Worm (Caenorhabditis elegans) whole organism, midembryonic: ENCODE results near the gene mrpl-42.

Source experiments
- T22C8.4 ChIP-seq: fragments of 200-800 bp; sonication (Bioruptor generic); IDR thresholded peaks from 2 replicates; pipeline ENCODE4 v1.3.6; 2022; ENCODE audit warnings: missing genetic modification characterization, missing compliant biosample characterization
- cog-1 ChIP-seq: sonication (generic microtip); optimal IDR thresholded peaks from 2 replicates; lab custom pipeline; 2016; ENCODE audit warnings: missing genetic modification characterization, missing compliant biosample characterization
- flt-1 ChIP-seq: fragments of 200-800 bp; sonication (Bioruptor generic); IDR thresholded peaks from 2 replicates; pipeline ENCODE4 v1.3.6; 2022; ENCODE audit warnings: missing genetic modification characterization, missing compliant biosample characterization
- klf-2 ChIP-seq: fragments of 200-800 bp; sonication (Bioruptor generic); conservative IDR thresholded peaks from 2 replicates; pipeline ENCODE4 v1.3.6; 2022; ENCODE audit warnings: missing genetic modification reagents, missing genetic modification characterization, missing compliant biosample characterization
- med-1 ChIP-seq: sonication (generic microtip); optimal IDR thresholded peaks from 2 replicates; lab custom pipeline; 2017; ENCODE audit warnings: missing genetic modification characterization, mild to moderate bottlenecking, missing compliant biosample characterization, antibody characterized with exemption, missing genetic modification reagents; ENCODE audit not compliant: insufficient read depth
- ref-1 ChIP-seq: fragments of 200-800 bp; sonication (Bioruptor generic); conservative IDR thresholded peaks from 2 replicates; pipeline ENCODE4 v1.3.6; 2022; ENCODE audit warnings: missing genetic modification reagents, missing genetic modification characterization, missing compliant biosample characterization
- tab-1 ChIP-seq: fragments of 200-800 bp; sonication (Bioruptor generic); IDR thresholded peaks from 2 replicates; pipeline ENCODE4 v1.3.6; 2022; ENCODE audit warnings: missing genetic modification characterization, missing compliant biosample characterization
- ztf-23 ChIP-seq: fragments of 200-800 bp; sonication (Bioruptor generic); IDR thresholded peaks from 2 replicates; pipeline ENCODE4 v1.3.6; 2022; ENCODE audit warnings: missing genetic modification reagents, missing genetic modification characterization, missing compliant biosample characterization
- ztf-29 ChIP-seq: fragments of 200-800 bp; sonication (Bioruptor generic); IDR thresholded peaks from 2 replicates; pipeline ENCODE4 v1.3.6; 2022; ENCODE audit warnings: missing genetic modification reagents, missing genetic modification characterization, missing compliant biosample characterization

Gene mrpl-42

DNA sequence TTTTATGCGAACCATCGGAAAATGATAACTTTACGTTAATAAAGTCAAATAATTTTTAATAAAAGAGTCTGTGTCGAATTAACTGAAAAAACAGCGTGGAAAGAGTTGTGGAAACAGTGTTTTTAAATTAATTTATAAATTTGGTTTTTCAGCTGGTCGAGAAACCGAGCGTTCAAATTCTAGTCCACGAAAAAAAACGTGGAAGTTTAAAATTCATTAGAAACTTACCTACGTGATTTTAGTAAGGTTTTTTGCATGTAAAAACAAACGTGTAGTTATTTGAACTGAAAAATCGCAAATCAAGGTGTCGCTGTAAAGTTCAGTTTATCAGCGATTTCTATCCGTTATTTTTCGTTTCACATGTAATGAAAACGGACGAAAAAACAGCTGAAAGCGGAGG, 15.8 kb downstream of the mrpl-42 start, which contains the start of gene mans-4:
TSS of gene mans-4 (minus strand) at position 101 of the 400 bp plus-strand sequence.
- no peak for TF ChIP-seq klf-2
- no peak for TF ChIP-seq ztf-23
- TF ChIP-seq T22C8.4 (GFP tag; lab: Robert Waterston, UW): no peak
- TF ChIP-seq tab-1 (GFP tag; lab: Robert Waterston, UW): no peak
- no peak for TF ChIP-seq flt-1
- no peak for TF ChIP-seq ref-1
- no peak for TF ChIP-seq cog-1 (tag; lab: Kevin White, UChicago)
- no peak for TF ChIP-seq med-1
- no peak for TF ChIP-seq ztf-29 (GFP tag; lab: Robert Waterston, UW)

ce11 chrIV:9074244-9074723, 20.0 kb downstream of the mrpl-42 start, which contains the start of gene mppb-1:
Gene mppb-1 (plus strand): TSS chrIV:9074673.
- TF ChIP-seq med-1 (no peak), ztf-29 (GFP tag; lab: Robert Waterston, UW) (no peak), T22C8.4 (GFP tag; lab: Robert Waterston, UW) (no peak), klf-2 (no peak), ref-1 (0 out of 2 replicates have a peak, but pooled peaks have one; percentile 30), tab-1 (GFP tag; lab: Robert Waterston, UW) (no peak), ztf-23 (peak; percentile 80), cog-1 (tag; lab: Kevin White, UChicago) (peak; percentile 23), flt-1 (no peak)

DNA sequence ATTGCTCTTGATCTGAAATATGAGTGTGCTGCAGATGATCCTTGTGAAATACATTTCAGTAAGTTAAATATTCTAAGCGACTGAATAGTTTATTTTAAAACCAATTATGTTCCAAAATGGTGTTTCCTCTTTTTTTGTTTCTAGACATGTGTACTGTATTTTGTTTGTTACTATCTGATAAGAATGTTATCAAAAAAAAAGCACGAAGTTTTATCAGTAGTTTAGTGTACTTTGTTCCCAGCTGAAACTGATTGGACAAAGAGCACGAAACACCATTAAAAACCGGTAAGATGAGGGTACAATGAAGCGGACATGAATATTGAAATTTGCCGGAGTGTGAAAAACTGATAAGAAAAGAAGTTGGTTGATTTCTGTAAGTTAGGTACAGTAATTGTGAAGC, 24.1 kb downstream of the mrpl-42 start:
- TF ChIP-seq med-1 (no peak), tab-1 (GFP tag; lab: Robert Waterston, UW) (no peak), flt-1 (no peak), T22C8.4 (GFP tag; lab: Robert Waterston, UW) (no peak), ztf-29 (GFP tag; lab: Robert Waterston, UW) (no peak), klf-2 (no peak), ztf-23 (no peak), cog-1 (tag; lab: Kevin White, UChicago) (no peak), ref-1 (no peak)

DNA sequence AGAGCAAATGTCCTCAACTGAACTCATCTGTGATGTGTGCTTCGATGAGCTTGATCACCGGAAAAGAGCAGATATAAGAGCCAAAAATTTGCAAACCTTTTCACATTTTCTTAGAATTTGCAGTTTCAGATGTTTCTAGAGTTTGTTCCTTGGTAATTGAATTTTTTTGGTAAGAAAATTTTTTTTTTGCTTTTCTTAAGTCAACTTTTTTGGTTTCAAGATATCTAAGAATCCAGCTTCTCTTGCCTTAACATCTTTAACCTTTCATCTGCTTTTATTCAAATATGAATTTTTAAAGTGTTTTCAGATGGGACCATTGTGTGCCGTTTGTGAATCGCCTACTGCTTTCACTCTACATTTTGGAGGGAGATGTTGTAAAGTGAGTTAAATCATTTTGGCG, 24.6 kb downstream of the mrpl-42 start, which contains the start of gene nhr-11:
TSS of gene nhr-11 (plus strand) at position 301 of the 400 bp plus-strand sequence.
- TF ChIP-seq tab-1 (GFP tag; lab: Robert Waterston, UW): no peak

- TF ChIP-seq flt-1: peak; percentile 34; the same call in 1 of the 2 replicates
Measured at ce11 chrIV:9067277-9068197, 26.7 kb downstream of the mrpl-42 start.

- TF ChIP-seq med-1 (no peak), klf-2 (no peak)
Measured at ce11 chrIV:9063518-9063917, 30.7 kb downstream of the mrpl-42 start.

DNA sequence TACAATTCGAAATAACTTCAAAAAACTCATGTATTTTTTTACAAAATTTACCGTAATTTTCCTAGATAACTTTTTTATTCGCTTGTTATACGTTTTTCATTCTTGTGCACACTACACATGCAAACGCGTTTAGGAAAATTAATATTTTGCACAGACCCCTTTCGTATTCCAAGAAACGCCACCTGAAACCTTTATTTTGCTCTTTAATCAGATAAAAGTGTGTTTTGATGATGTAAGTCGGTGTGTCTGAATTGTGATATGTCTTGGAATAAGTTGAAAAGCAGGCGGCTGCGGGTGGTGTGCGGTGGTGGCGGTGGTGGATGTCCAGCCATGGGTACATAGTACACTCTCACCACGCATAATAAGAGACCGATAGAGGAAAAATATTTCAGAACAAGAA, 40.9 kb downstream of the mrpl-42 start:
- TF ChIP-seq tab-1 (GFP tag; lab: Robert Waterston, UW): no peak
- no peak for TF ChIP-seq ref-1
- no peak for TF ChIP-seq flt-1
- no peak for TF ChIP-seq klf-2
- TF ChIP-seq ztf-23: no peak

- TF ChIP-seq med-1 (no peak), klf-2 (no peak), cog-1 (tag; lab: Kevin White, UChicago) (no peak), T22C8.4 (GFP tag; lab: Robert Waterston, UW) (no peak), ztf-29 (GFP tag; lab: Robert Waterston, UW) (no peak), ztf-23 (no peak), flt-1 (no peak), ref-1 (no peak), tab-1 (GFP tag; lab: Robert Waterston, UW) (no peak)
Measured at ce11 chrIV:9051510-9052175, 42.6 kb downstream of the mrpl-42 start.

DNA sequence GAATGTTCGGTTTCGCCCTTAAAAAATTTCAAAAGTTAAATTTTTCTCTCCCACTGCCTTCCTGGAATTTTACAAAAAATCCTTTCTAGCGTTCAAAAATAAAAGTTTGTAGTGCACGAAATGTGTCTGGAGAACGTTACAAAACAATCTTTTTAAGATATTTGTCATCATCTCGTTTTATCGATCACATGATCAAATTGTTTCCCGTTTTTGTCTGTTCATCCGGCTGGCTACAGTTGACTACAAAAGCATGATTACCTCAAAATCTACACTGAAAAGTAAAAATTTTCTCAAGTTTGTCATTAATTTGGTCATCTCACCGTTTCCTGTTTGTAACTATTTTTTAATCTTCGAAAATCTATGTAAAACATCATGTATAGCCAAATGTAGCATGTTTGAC, 43.2 kb downstream of the mrpl-42 start:
- TF ChIP-seq T22C8.4 (GFP tag; lab: Robert Waterston, UW) (no peak), ztf-23 (no peak), tab-1 (GFP tag; lab: Robert Waterston, UW) (no peak), ref-1 (no peak), klf-2 (no peak), med-1 (no peak), ztf-29 (GFP tag; lab: Robert Waterston, UW) (no peak), flt-1 (no peak), cog-1 (tag; lab: Kevin White, UChicago) (no peak)

DNA sequence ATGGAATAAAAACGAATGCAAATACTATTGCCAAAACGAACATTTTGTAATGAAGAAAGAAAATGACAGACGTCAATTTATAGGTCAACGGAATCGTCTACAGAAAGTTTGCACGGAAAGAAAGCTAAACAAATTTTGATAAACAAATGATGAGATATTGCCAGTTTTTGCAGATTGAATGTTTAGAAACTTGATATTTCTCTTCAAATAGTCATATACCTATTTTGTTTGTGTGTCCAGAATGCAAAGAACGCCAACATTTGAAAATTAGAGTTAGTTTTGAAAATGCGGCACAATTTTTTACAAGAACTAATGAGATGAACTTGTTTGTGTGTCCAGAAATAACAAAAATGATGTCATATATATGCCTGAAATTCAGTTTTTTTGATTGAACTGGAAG, 49.0 kb downstream of the mrpl-42 start, which contains the start of gene Y73F4A.1:
TSS of gene Y73F4A.1 (minus strand) at position 101 of the 400 bp plus-strand sequence.
- no peak for TF ChIP-seq klf-2
- no peak for TF ChIP-seq ref-1
- no peak for TF ChIP-seq ztf-29 (GFP tag; lab: Robert Waterston, UW)
- TF ChIP-seq tab-1 (GFP tag; lab: Robert Waterston, UW): no peak
- no peak for TF ChIP-seq T22C8.4 (GFP tag; lab: Robert Waterston, UW)
- no peak for TF ChIP-seq flt-1
- no peak for TF ChIP-seq med-1
- no peak for TF ChIP-seq ztf-23
- TF ChIP-seq cog-1 (tag; lab: Kevin White, UChicago): no peak
